Fruit fly (Drosophila melanogaster): ENCODE data around the gene Naa20B.

Gene Naa20B

DNA sequence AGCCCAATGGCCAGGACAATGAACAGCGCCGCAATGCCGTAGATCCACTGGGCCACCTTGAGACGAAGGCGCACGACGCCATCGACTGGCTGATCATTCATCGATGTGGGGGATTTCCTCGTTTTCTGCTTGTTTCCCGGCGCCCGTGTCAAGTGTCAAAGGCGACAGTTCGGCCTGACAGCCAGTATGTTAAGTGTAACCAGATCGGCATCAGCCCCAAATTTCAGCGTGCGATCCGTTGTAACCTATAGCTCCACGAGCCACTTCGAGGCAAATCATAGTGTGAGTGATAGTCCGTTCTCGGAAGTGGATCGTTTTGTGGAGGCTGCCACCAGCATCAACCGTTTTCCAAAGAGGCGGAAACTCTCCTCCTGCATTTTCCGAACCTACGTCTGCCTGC is 49.4 kb downstream of the Naa20B start, which contains the start of gene CG43779:
TSS of gene CG43779 (minus strand) at position 101 of the 400 bp plus-strand sequence.
- TF ChIP-seq CG16815 (GFP tag; optimal IDR thresholded peaks at IDR 0.05) (no peak), CG9817 (tag; optimal IDR thresholded peaks at IDR 0.05) (no peak), peb (GFP tag; IDR thresholded peaks at IDR 0.05) (no peak), wdn (GFP tag; IDR thresholded peaks at IDR 0.05) (no peak), CG11504 (tag; optimal IDR thresholded peaks at IDR 0.05) (no peak), Dref (GFP tag; IDR thresholded peaks at IDR 0.05) (0 out of 2 replicates have a peak, but pooled peaks have one; percentile 1), seq (GFP tag; IDR thresholded peaks at IDR 0.05) (no peak), CHES-1-like (GFP tag; optimal IDR thresholded peaks at IDR 0.05) (no peak), Rx (GFP tag; IDR thresholded peaks at IDR 0.05) (no peak)

Data from whole organism, embryonic.